Fruit fly (Drosophila melanogaster) whole organism, embryonic: Measurements from ENCODE around the gene CG5715.

ENCODE experiments used
- ATbp ChIP-seq: fragments of 200-800 bp; sonication (Bioruptor generic); optimal IDR thresholded peaks from 2 replicates; lab custom pipeline; 2017; ENCODE audit warnings: missing biosample characterization, mild to moderate bottlenecking, missing genetic modification characterization, missing genetic modification reagents
- Atf-2 ChIP-seq: fragments of 200-800 bp; sonication (Bioruptor generic); optimal IDR thresholded peaks from 2 replicates; lab custom pipeline; 2016; ENCODE audit warnings: missing biosample characterization, missing genetic modification characterization
- BEAF-32 ChIP-seq: fragments of 200-800 bp; sonication (Bioruptor generic); optimal IDR thresholded peaks from 3 replicates; lab custom pipeline; 2017; ENCODE audit warnings: missing biosample characterization, missing genetic modification characterization, mild to moderate bottlenecking, moderate library complexity, missing genetic modification reagents
- CG1024 ChIP-seq: fragments of 200-800 bp; sonication (Bioruptor generic); IDR thresholded peaks from 2 replicates; pipeline ENCODE4 v1.3.6; 2022; ENCODE audit warnings: missing biosample characterization, missing genetic modification characterization
- CG11456 ChIP-seq: fragments of 200-800 bp; sonication (Bioruptor generic); IDR thresholded peaks from 3 replicates; pipeline ENCODE4 v1.3.6; 2022; ENCODE audit warnings: missing biosample characterization, missing genetic modification characterization
- CG11504 ChIP-seq: fragments of 200-800 bp; sonication (Bioruptor generic); optimal IDR thresholded peaks from 3 replicates; lab custom pipeline; 2019; ENCODE audit warnings: missing biosample characterization, mild to moderate bottlenecking, missing genetic modification characterization, moderate library complexity
- CG11723 ChIP-seq: fragments of 200-800 bp; sonication (Bioruptor generic); optimal IDR thresholded peaks from 2 replicates; lab custom pipeline; 2017; ENCODE audit warnings: missing biosample characterization, mild to moderate bottlenecking, missing genetic modification characterization
- CG12299 ChIP-seq: fragments of 200-800 bp; sonication (Bioruptor generic); optimal IDR thresholded peaks from 2 replicates; lab custom pipeline; 2018; ENCODE audit warnings: missing biosample characterization, mild to moderate bottlenecking, missing genetic modification characterization
- CG12659 ChIP-seq: fragments of 200-800 bp; sonication (Bioruptor generic); optimal IDR thresholded peaks from 3 replicates; lab custom pipeline; 2017; ENCODE audit warnings: mild to moderate bottlenecking, missing biosample characterization, missing genetic modification reagents, missing genetic modification characterization
- CG12769 ChIP-seq: fragments of 200-800 bp; sonication (Bioruptor generic); optimal IDR thresholded peaks from 2 replicates; lab custom pipeline; 2019; ENCODE audit warnings: missing biosample characterization, mild to moderate bottlenecking, missing genetic modification characterization, moderate library complexity
- CG13424 ChIP-seq: fragments of 200-800 bp; sonication (Bioruptor generic); optimal IDR thresholded peaks from 2 replicates; lab custom pipeline; 2019; ENCODE audit warnings: missing biosample characterization, mild to moderate bottlenecking, missing genetic modification characterization, moderate library complexity
- CG14014 ChIP-seq: fragments of 200-800 bp; sonication (Bioruptor generic); IDR thresholded peaks from 2 replicates; pipeline ENCODE4 v1.3.6; 2022; ENCODE audit warnings: missing biosample characterization, missing genetic modification characterization
- CG14050 ChIP-seq: fragments of 200-800 bp; sonication (Bioruptor generic); IDR thresholded peaks from 3 replicates; pipeline ENCODE4 v1.3.6; 2022; ENCODE audit warnings: missing biosample characterization, missing genetic modification characterization
- CG16813 ChIP-seq: fragments of 200-800 bp; sonication (Bioruptor generic); IDR thresholded peaks from 3 replicates; pipeline ENCODE4 v1.3.6; 2022; ENCODE audit warnings: missing biosample characterization, missing genetic modification characterization; ENCODE audit not compliant: partially characterized antibody
- CG17186 ChIP-seq: fragments of 200-800 bp; sonication (Bioruptor generic); optimal IDR thresholded peaks from 3 replicates; lab custom pipeline; 2017; ENCODE audit warnings: missing biosample characterization, missing genetic modification reagents, missing genetic modification characterization
- CG17912 ChIP-seq: fragments of 200-800 bp; sonication (Bioruptor generic); optimal IDR thresholded peaks from 2 replicates; lab custom pipeline; 2018; ENCODE audit warnings: missing biosample characterization, mild to moderate bottlenecking, missing genetic modification characterization
- CG18764 ChIP-seq: fragments of 200-800 bp; sonication (Bioruptor generic); optimal IDR thresholded peaks from 3 replicates; lab custom pipeline; 2016; ENCODE audit warnings: missing biosample characterization, missing genetic modification characterization
- CG43689 ChIP-seq: fragments of 200-800 bp; sonication (Bioruptor generic); IDR thresholded peaks from 2 replicates; pipeline ENCODE4 v1.3.6; 2022; ENCODE audit warnings: missing biosample characterization, missing genetic modification characterization
- CG4820 ChIP-seq: fragments of 200-800 bp; sonication (Bioruptor generic); optimal IDR thresholded peaks from 3 replicates; lab custom pipeline; 2016; ENCODE audit warnings: missing biosample characterization, missing genetic modification characterization
- CG7271 ChIP-seq: fragments of 200-800 bp; sonication (Bioruptor generic); optimal IDR thresholded peaks from 2 replicates; lab custom pipeline; 2018; ENCODE audit warnings: missing biosample characterization, mild to moderate bottlenecking, missing genetic modification characterization, moderate library complexity
- CG7372 ChIP-seq: fragments of 200-800 bp; sonication (Bioruptor generic); IDR thresholded peaks from 2 replicates; pipeline ENCODE4 v1.3.6; 2022; ENCODE audit warnings: missing biosample characterization, missing genetic modification characterization
- CG8089 ChIP-seq: fragments of 200-800 bp; sonication (Bioruptor generic); optimal IDR thresholded peaks from 3 replicates; lab custom pipeline; 2016; ENCODE audit warnings: missing biosample characterization, missing genetic modification characterization
- CG8478 ChIP-seq: fragments of >200 bp; optimal IDR thresholded peaks from 2 replicates; lab custom pipeline; 2018
- CG8924 ChIP-seq: fragments of 200-800 bp; optimal IDR thresholded peaks from 3 replicates; lab custom pipeline; 2019; ENCODE audit warnings: missing biosample characterization, mild to moderate bottlenecking, missing genetic modification characterization, moderate library complexity
- Dek ChIP-seq: fragments of 200-800 bp; sonication (Bioruptor generic); optimal IDR thresholded peaks from 3 replicates; lab custom pipeline; 2019; ENCODE audit warnings: missing biosample characterization, mild to moderate bottlenecking, missing genetic modification characterization, moderate library complexity
- Dll ChIP-seq: fragments of 200-800 bp; sonication (Bioruptor generic); IDR thresholded peaks from 4 replicates; pipeline ENCODE4 v1.3.6; 2022; ENCODE audit warnings: missing biosample characterization, missing genetic modification characterization; ENCODE audit not compliant: partially characterized antibody
- Dp ChIP-seq: fragments of 200-800 bp; sonication (Bioruptor generic); optimal IDR thresholded peaks from 2 replicates; lab custom pipeline; 2018; ENCODE audit warnings: missing biosample characterization, mild to moderate bottlenecking, missing genetic modification characterization, moderate library complexity
- Ets65A ChIP-seq: fragments of 200-800 bp; sonication (Bioruptor generic); peaks from one replicate; lab custom pipeline; 2016; ENCODE audit warnings: missing biosample characterization, missing genetic modification characterization
- HmgZ ChIP-seq: fragments of 200-800 bp; sonication (Bioruptor generic); optimal IDR thresholded peaks from 2 replicates; lab custom pipeline; 2018; ENCODE audit warnings: missing biosample characterization, mild to moderate bottlenecking, missing genetic modification characterization
- Hmr ChIP-seq: fragments of 200-800 bp; sonication (Bioruptor generic); optimal IDR thresholded peaks from 3 replicates; lab custom pipeline; 2017; ENCODE audit warnings: mild to moderate bottlenecking, missing biosample characterization, missing genetic modification reagents, missing genetic modification characterization
- Mes4 ChIP-seq: fragments of 200-800 bp; sonication (Bioruptor generic); optimal IDR thresholded peaks from 2 replicates; lab custom pipeline; 2016; ENCODE audit warnings: missing biosample characterization, missing genetic modification characterization
- Mrtf ChIP-seq: fragments of 200-800 bp; sonication (Bioruptor generic); IDR thresholded peaks from 3 replicates; pipeline ENCODE4 v1.3.6; 2022; ENCODE audit warnings: missing biosample characterization, missing genetic modification characterization
- Neu2 ChIP-seq: fragments of 200-800 bp; sonication (Bioruptor generic); optimal IDR thresholded peaks from 3 replicates; lab custom pipeline; 2016; ENCODE audit warnings: missing biosample characterization, missing genetic modification characterization, borderline replicate concordance
- Opbp ChIP-seq: fragments of 200-800 bp; sonication (Bioruptor generic); IDR thresholded peaks from 3 replicates; pipeline ENCODE4 v1.3.6; 2022; ENCODE audit warnings: missing biosample characterization, missing genetic modification characterization; ENCODE audit not compliant: partially characterized antibody
- Rfx ChIP-seq: fragments of 200-800 bp; sonication (Bioruptor generic); IDR thresholded peaks from 2 replicates; pipeline ENCODE4 v1.3.6; 2022; ENCODE audit warnings: missing biosample characterization, missing genetic modification characterization
- Side ChIP-seq: fragments of 200-800 bp; sonication (Bioruptor generic); optimal IDR thresholded peaks from 2 replicates; lab custom pipeline; 2016; ENCODE audit warnings: missing biosample characterization, missing genetic modification characterization
- Vsx1 ChIP-seq: fragments of 200-800 bp; sonication (Bioruptor generic); optimal IDR thresholded peaks from 2 replicates; lab custom pipeline; 2017; ENCODE audit warnings: missing biosample characterization, mild to moderate bottlenecking, missing genetic modification characterization, missing genetic modification reagents
- YL-1 ChIP-seq: fragments of 200-800 bp; sonication (Bioruptor generic); optimal IDR thresholded peaks from 3 replicates; lab custom pipeline; 2017; ENCODE audit warnings: missing biosample characterization, mild to moderate bottlenecking, missing genetic modification characterization
- ato ChIP-seq: fragments of 200-800 bp; sonication (Bioruptor generic); IDR thresholded peaks from 2 replicates; pipeline ENCODE4 v1.3.6; 2022; ENCODE audit warnings: missing biosample characterization, missing genetic modification characterization; ENCODE audit not compliant: partially characterized antibody
- btn ChIP-seq: fragments of 200-800 bp; sonication (Bioruptor generic); optimal IDR thresholded peaks from 2 replicates; lab custom pipeline; 2016; ENCODE audit warnings: missing biosample characterization, missing genetic modification characterization
- caup ChIP-seq: fragments of 200-800 bp; sonication (Bioruptor generic); optimal IDR thresholded peaks from 3 replicates; lab custom pipeline; 2017; ENCODE audit warnings: missing biosample characterization, mild to moderate bottlenecking, missing genetic modification characterization, moderate library complexity; ENCODE audit not compliant: severe bottlenecking
- dm ChIP-seq: fragments of 200-800 bp; sonication (Bioruptor generic); optimal IDR thresholded peaks from 3 replicates; lab custom pipeline; 2016; ENCODE audit warnings: missing biosample characterization, missing genetic modification characterization
- dmrt11E ChIP-seq: fragments of 200-800 bp; sonication (Bioruptor generic); optimal IDR thresholded peaks from 3 replicates; lab custom pipeline; 2018; ENCODE audit warnings: missing biosample characterization, mild to moderate bottlenecking, missing genetic modification characterization, moderate library complexity
- fru ChIP-seq: fragments of >200 bp; optimal IDR thresholded peaks from 2 replicates; lab custom pipeline; 2017
- gce ChIP-seq: fragments of 200-800 bp; sonication (Bioruptor generic); IDR thresholded peaks from 3 replicates; pipeline ENCODE4 v1.3.6; 2022; ENCODE audit warnings: missing biosample characterization, missing genetic modification characterization
- hkb ChIP-seq, 2 experiments: fragments of 200-800 bp in 1 of 2; fragments of >200 bp in 1 of 2; sonication (Bioruptor generic) in 1 of 2; IDR thresholded peaks in 1 of 2; optimal IDR thresholded peaks in 1 of 2; 2 replicates each; pipeline versions ENCODE4 v1.3.6 to Lab custom; 2017 to 2022; ENCODE audit warnings: missing biosample characterization in 1 of 2, missing genetic modification characterization in 1 of 2
- kay ChIP-seq: fragments of 200-800 bp; sonication (Bioruptor generic); optimal IDR thresholded peaks from 2 replicates; lab custom pipeline; 2016; ENCODE audit warnings: missing biosample characterization, missing genetic modification characterization
- kni ChIP-seq: fragments of 200-800 bp; sonication (Bioruptor generic); optimal IDR thresholded peaks from 3 replicates; lab custom pipeline; 2017; ENCODE audit warnings: mild to moderate bottlenecking, missing biosample characterization, missing genetic modification reagents, missing genetic modification characterization
- vfl ChIP-seq: fragments of 200-800 bp; sonication (Bioruptor generic); optimal IDR thresholded peaks from 2 replicates; lab custom pipeline; 2016; ENCODE audit warnings: missing biosample characterization, missing genetic modification characterization
- wor ChIP-seq: fragments of 200-800 bp; sonication (Bioruptor generic); IDR thresholded peaks from 2 replicates; pipeline ENCODE4 v1.3.6; 2022; ENCODE audit warnings: missing biosample characterization, missing genetic modification characterization
- zen2 ChIP-seq: fragments of 200-800 bp; sonication (Bioruptor generic); IDR thresholded peaks from 3 replicates; pipeline ENCODE4 v1.3.6; 2022; ENCODE audit warnings: missing biosample characterization, missing genetic modification characterization; ENCODE audit not compliant: partially characterized antibody

Gene CG5715

dm6 chr3R:24320342-24320711 is 26.1 kb upstream of the CG5715 start (continued):
- TF ChIP-seq Hmr (no peak), CG43689 (GFP tag; lab: Robert Waterston, UW) (no peak), ato (GFP tag; lab: Robert Waterston, UW) (peak; percentile 68), YL-1 (peak; percentile 83), kni (no peak), hkb (optimal IDR thresholded peaks at IDR 0.05; lab: Kevin White, UChicago) (no peak), hkb (GFP tag; IDR thresholded peaks at IDR 0.05; lab: Robert Waterston, UW) (peak; percentile 27; the same call in 1 of the 2 replicates), CG12769 (no peak), Vsx1 (GFP tag; lab: Kevin White, UChicago) (peak; percentile 95), Dp (GFP tag; lab: Kevin White, UChicago) (peak; percentile 76), Dek (no peak), CG12299 (tag; lab: Kevin White, UChicago) (peak; percentile 68), CG14014 (GFP tag; lab: Robert Waterston, UW) (no peak), wor (no peak), ATbp (GFP tag; lab: Kevin White, UChicago) (no peak), CG12659 (GFP tag; lab: Kevin White, UChicago) (peak; percentile 73), BEAF-32 (GFP tag; lab: Kevin White, UChicago) (peak; percentile 75), CG14050 (no peak), dm (GFP tag; lab: Kevin White, UChicago) (peak; percentile 28), vfl (GFP tag; lab: Kevin White, UChicago) (no peak), zen2 (peak; percentile 57; the same call in 2 of the 3 replicates), Dll (GFP tag; lab: Robert Waterston, UW) (peak; percentile 66; the same call in 3 of the 4 replicates), CG11456 (no peak), CG1024 (no peak), CG13424 (tag; lab: Kevin White, UChicago) (no peak), CG11723 (GFP tag; lab: Kevin White, UChicago) (no peak), CG7271 (no peak), Rfx (GFP tag; lab: Robert Waterston, UW) (peak; percentile 52; the same call in 1 of the 2 replicates), Neu2 (GFP tag; lab: Kevin White, UChicago) (no peak), kay (GFP tag; lab: Kevin White, UChicago) (no peak), CG16813 (GFP tag; lab: Robert Waterston, UW) (peak; percentile 57), CG17186 (peak; percentile 41), CG8924 (tag; lab: Kevin White, UChicago) (peak; percentile 88), fru (no peak), btn (GFP tag; lab: Kevin White, UChicago) (no peak), Opbp (GFP tag; lab: Robert Waterston, UW) (peak; percentile 78), Side (GFP tag; lab: Kevin White, UChicago) (peak; percentile 1), Mrtf (GFP tag; lab: Robert Waterston, UW) (no peak), CG8089 (GFP tag; lab: Kevin White, UChicago) (no peak), Ets65A (GFP tag; lab: Kevin White, UChicago) (no peak), CG8478 (lab: Kevin White, UChicago) (peak; percentile 88), gce (no peak), CG18764 (GFP tag; lab: Kevin White, UChicago) (no peak), caup (GFP tag; lab: Kevin White, UChicago) (no peak), CG7372 (GFP tag; lab: Robert Waterston, UW) (no peak), CG17912 (GFP tag; lab: Kevin White, UChicago) (peak; percentile 25), HmgZ (tag; lab: Kevin White, UChicago) (peak; percentile 25), CG4820 (no peak), dmrt11E (tag; lab: Kevin White, UChicago) (no peak), Atf-2 (GFP tag; lab: Kevin White, UChicago) (no peak), CG11504 (tag; lab: Kevin White, UChicago) (no peak), Mes4 (GFP tag; lab: Kevin White, UChicago) (no peak)
